Worm (Caenorhabditis elegans): ENCODE results near the gene jmjd-1.1.

ce11 chrII:11842766-11843165, 36.4 kb downstream of the jmjd-1.1 start:
- TF ChIP-seq snpc-3.4 (tag; optimal IDR thresholded peaks at IDR 0.05) (no peak), mel-28 (tag; optimal IDR thresholded peaks at IDR 0.05; ENCODE audit: borderline replicate concordance) (no peak), ama-1 (optimal IDR thresholded peaks at IDR 0.05) (no peak), ama-1 (GFP tag; optimal IDR thresholded peaks at IDR 0.05) (no peak), ztf-3 (GFP tag; optimal IDR thresholded peaks at IDR 0.05) (no peak), sea-2 (GFP tag; IDR thresholded peaks at IDR 0.05) (no peak), lag-1 (GFP tag; IDR thresholded peaks at IDR 0.05) (no peak), hsf-1 (GFP tag; IDR thresholded peaks at IDR 0.05) (no peak), egl-18 (GFP tag; IDR thresholded peaks at IDR 0.05) (no peak), F33H1.4 (GFP tag; IDR thresholded peaks at IDR 0.05) (no peak), let-607 (tag; optimal IDR thresholded peaks at IDR 0.05) (no peak), unc-62 (GFP tag; optimal IDR thresholded peaks at IDR 0.05) (no peak), pha-4 (tag; optimal IDR thresholded peaks at IDR 0.05) (no peak)
